Worm (Caenorhabditis elegans) whole organism, L2 larva: ENCODE data around the gene cuc-1.

Experiments
- alr-1 ChIP-seq: fragments of 150-350 bp; optimal IDR thresholded peaks from 2 replicates; lab custom pipeline; 2014; ENCODE audit warnings: missing biosample characterization, missing genetic modification characterization
- blmp-1 ChIP-seq: sonication (generic microtip); optimal IDR thresholded peaks from 2 replicates; lab custom pipeline; 2017; ENCODE audit warnings: missing genetic modification characterization, mild to moderate bottlenecking, missing compliant biosample characterization, antibody characterized with exemption, moderate library complexity; ENCODE audit not compliant: insufficient read depth
- ceh-16 ChIP-seq: fragments of 150-350 bp; optimal IDR thresholded peaks from 2 replicates; lab custom pipeline; 2014; ENCODE audit warnings: missing biosample characterization, missing genetic modification characterization
- dmd-4 ChIP-seq: sonication (generic microtip); optimal IDR thresholded peaks from 2 replicates; lab custom pipeline; 2017; ENCODE audit warnings: missing biosample characterization, missing genetic modification characterization
- elt-3 ChIP-seq: sonication (generic microtip); optimal IDR thresholded peaks from 2 replicates; lab custom pipeline; 2017; ENCODE audit warnings: missing biosample characterization, missing genetic modification characterization
- lin-39 ChIP-seq: fragments of 150-350 bp; optimal IDR thresholded peaks from 2 replicates; lab custom pipeline; 2014; ENCODE audit warnings: missing biosample characterization, missing genetic modification reagents, missing genetic modification characterization
- lsy-2 ChIP-seq, 2 experiments: fragments of 150-350 bp in 1 of 2; sonication (generic microtip) in 1 of 2; optimal IDR thresholded peaks; 2 replicates each; lab custom pipeline; 2014 to 2017; ENCODE audit warnings: missing biosample characterization in 2 of 2, missing genetic modification characterization in 2 of 2
- nhr-10 ChIP-seq: sonication (generic microtip); optimal IDR thresholded peaks from 2 replicates; lab custom pipeline; 2017; ENCODE audit warnings: missing biosample characterization, missing genetic modification characterization
- nhr-11 ChIP-seq: fragments of 150-350 bp; optimal IDR thresholded peaks from 2 replicates; lab custom pipeline; 2014; ENCODE audit warnings: missing biosample characterization, missing genetic modification characterization
- nhr-23 ChIP-seq: fragments of 150-350 bp; optimal IDR thresholded peaks from 2 replicates; lab custom pipeline; 2014; ENCODE audit warnings: missing biosample characterization, missing genetic modification reagents, missing genetic modification characterization
- nhr-77 ChIP-seq: fragments of 150-350 bp; optimal IDR thresholded peaks from 2 replicates; lab custom pipeline; 2014; ENCODE audit warnings: missing biosample characterization, missing genetic modification characterization
- skn-1 ChIP-seq: sonication (generic microtip); optimal IDR thresholded peaks from 2 replicates; lab custom pipeline; 2017; ENCODE audit warnings: missing biosample characterization, missing genetic modification characterization
- unc-62 ChIP-seq: fragments of 150-350 bp; optimal IDR thresholded peaks from 2 replicates; lab custom pipeline; 2014; ENCODE audit warnings: missing biosample characterization, missing genetic modification reagents, missing genetic modification characterization

ce11 chrIII:7872776-7873175 is 12.0 kb upstream of the cuc-1 start:
- no peak for TF ChIP-seq nhr-11 (tag; lab: Kevin White, UChicago)
- no peak for TF ChIP-seq dmd-4 (tag; lab: Kevin White, UChicago)
- TF ChIP-seq alr-1: no peak
- no peak for TF ChIP-seq lsy-2 (tag; optimal IDR thresholded peaks at IDR 0.05; lab: Kevin White, UChicago)
- TF ChIP-seq unc-62 (GFP tag; lab: Kevin White, UChicago): no peak
- TF ChIP-seq blmp-1: no peak
- TF ChIP-seq ceh-16 (tag; lab: Kevin White, UChicago): no peak
- TF ChIP-seq elt-3 (tag; lab: Kevin White, UChicago): no peak
- TF ChIP-seq skn-1 (tag; lab: Kevin White, UChicago): no peak
- TF ChIP-seq nhr-23: no peak
- no peak for TF ChIP-seq nhr-77 (tag; lab: Kevin White, UChicago)
- TF ChIP-seq nhr-10 (tag; lab: Kevin White, UChicago): no peak
- TF ChIP-seq lin-39 (tag; lab: Kevin White, UChicago): no peak
